Worm (Caenorhabditis elegans) whole organism, L4 larva: ENCODE measurements around the gene scc-1.

ENCODE experiments used
- ama-1 ChIP-seq: fragments of 150-350 bp; optimal IDR thresholded peaks from 2 replicates; lab custom pipeline; 2014; ENCODE audit warnings: inconsistent platforms, mixed read lengths
- ceh-20 ChIP-seq: fragments of 200-800 bp; sonication (Bioruptor generic); IDR thresholded peaks from 2 replicates; pipeline ENCODE4 v1.3.6; 2022; ENCODE audit warnings: missing genetic modification reagents, missing genetic modification characterization, missing compliant biosample characterization
- ceh-62 ChIP-seq: sonication (generic microtip); optimal IDR thresholded peaks from 2 replicates; lab custom pipeline; 2017; ENCODE audit warnings: missing biosample characterization, missing genetic modification characterization
- ceh-82 ChIP-seq: sonication (generic microtip); optimal IDR thresholded peaks from 2 replicates; lab custom pipeline; 2017; ENCODE audit warnings: missing biosample characterization, missing genetic modification characterization
- ces-1 ChIP-seq: fragments of 150-350 bp; sonication (generic microtip); optimal IDR thresholded peaks from 4 replicates; lab custom pipeline; 2014; ENCODE audit warnings: missing biosample characterization, missing genetic modification reagents, missing genetic modification characterization
- fkh-10 ChIP-seq: fragments of 150-350 bp; optimal IDR thresholded peaks from 2 replicates; lab custom pipeline; 2014; ENCODE audit warnings: missing biosample characterization, missing genetic modification reagents, missing genetic modification characterization
- fos-1 ChIP-seq: fragments of 150-350 bp; optimal IDR thresholded peaks from 2 replicates; lab custom pipeline; 2014; ENCODE audit warnings: missing biosample characterization, missing genetic modification characterization
- lin-39 ChIP-seq: fragments of 150-350 bp; optimal IDR thresholded peaks from 2 replicates; lab custom pipeline; 2014; ENCODE audit warnings: missing biosample characterization, missing genetic modification reagents, missing genetic modification characterization
- nhr-10 ChIP-seq: fragments of 150-350 bp; optimal IDR thresholded peaks from 2 replicates; lab custom pipeline; 2014; ENCODE audit warnings: missing biosample characterization, missing genetic modification characterization
- nhr-42 ChIP-seq: fragments of 200-800 bp; sonication (Bioruptor generic); IDR thresholded peaks from 2 replicates; pipeline ENCODE4 v1.3.6; 2022; ENCODE audit warnings: missing genetic modification characterization, missing compliant biosample characterization
- nhr-77 ChIP-seq: fragments of 150-350 bp; optimal IDR thresholded peaks from 2 replicates; lab custom pipeline; 2014; ENCODE audit warnings: missing biosample characterization, missing genetic modification characterization
- pha-4 ChIP-seq, 2 experiments: fragments of 150-350 bp in 1 of 2; fragments of 200-800 bp in 1 of 2; sonication (Bioruptor generic) in 1 of 2; IDR thresholded peaks in 1 of 2; optimal IDR thresholded peaks in 1 of 2; 2 replicates each; pipeline versions ENCODE4 v1.3.6 to Lab custom; 2014 to 2022; ENCODE audit warnings: missing genetic modification characterization in 2 of 2, missing genetic modification reagents in 2 of 2, missing biosample characterization in 1 of 2, missing compliant biosample characterization in 1 of 2
- unc-62 ChIP-seq, 3 experiments: fragments of 150-350 bp in 1 of 3; sonication (generic microtip); optimal IDR thresholded peaks in 2 of 3; peaks in 1 of 3; 1 replicate in 1 of 3; 2 replicates in 2 of 3; lab custom pipeline; 2014 to 2017; ENCODE audit warnings: missing biosample characterization in 3 of 3, missing genetic modification characterization in 3 of 3, missing genetic modification reagents in 3 of 3, missing genotype in 1 of 3

ce11 chrII:4726750-4727384 is 28.3 kb downstream of the scc-1 start:
- TF ChIP-seq fos-1 (no peak), ces-1 (GFP tag; lab: Kevin White, UChicago) (no peak), fkh-10 (GFP tag; lab: Kevin White, UChicago) (no peak), ama-1 (peak; percentile 75), unc-62 (GFP tag; optimal IDR thresholded peaks at IDR 0.05 in 1 of 2; lab: Kevin White, UChicago) (peak in 1 of 2 experiments; percentile 69), unc-62 (tag; optimal IDR thresholded peaks at IDR 0.05; lab: Kevin White, UChicago) (no peak), ceh-20 (GFP tag; lab: Robert Waterston, UW) (no peak), nhr-10 (tag; lab: Kevin White, UChicago) (no peak), lin-39 (tag; lab: Kevin White, UChicago) (no peak), nhr-77 (tag; lab: Kevin White, UChicago) (no peak), pha-4 (GFP tag; IDR thresholded peaks at IDR 0.05; lab: Robert Waterston, UW) (no peak), pha-4 (tag; optimal IDR thresholded peaks at IDR 0.05; lab: Kevin White, UChicago) (no peak), nhr-42 (GFP tag; lab: Robert Waterston, UW) (no peak), ceh-62 (tag; lab: Kevin White, UChicago) (no peak), ceh-82 (tag; lab: Kevin White, UChicago) (no peak)
